Worm (Caenorhabditis elegans) whole organism, L4/young adult: Measurements from ENCODE around the gene clec-31.

ENCODE experiments used
- W03F9.2 ChIP-seq: fragments of 150-350 bp; optimal IDR thresholded peaks from 2 replicates; lab custom pipeline; 2014; ENCODE audit warnings: missing biosample characterization, missing genetic modification characterization
- dao-5 ChIP-seq: sonication (generic microtip); optimal IDR thresholded peaks from 2 replicates; lab custom pipeline; 2016; ENCODE audit warnings: missing genotype, missing genetic modification characterization, moderate library complexity, missing compliant biosample characterization
- him-1 ChIP-seq: sonication (generic microtip); optimal IDR thresholded peaks from 2 replicates; lab custom pipeline; 2016; ENCODE audit warnings: missing genotype, missing genetic modification reagents, missing genetic modification characterization, missing compliant biosample characterization

DNA sequence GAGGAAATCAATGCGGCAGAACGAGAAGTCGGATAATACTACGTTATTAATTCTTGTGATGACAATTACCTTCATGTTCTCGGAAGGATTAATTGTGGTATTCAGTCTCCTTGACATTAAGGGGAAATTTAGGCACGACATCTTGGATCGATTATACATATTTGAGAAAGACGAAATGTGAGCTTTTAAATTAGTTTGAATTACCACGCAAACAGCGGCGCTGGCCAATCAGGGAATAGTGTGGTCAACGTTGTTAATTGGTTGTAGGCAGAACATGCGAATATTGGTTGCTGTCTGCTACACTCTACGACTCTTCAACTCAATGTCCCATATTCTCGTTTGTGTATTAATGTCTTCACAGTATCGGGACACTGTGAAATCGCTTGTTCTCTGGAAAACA is 17.1 kb upstream of the clec-31 start, which contains the start of gene F49A5.10:
- TF ChIP-seq W03F9.2 (tag; lab: Kevin White, UChicago) (no peak), him-1 (tag; lab: Kevin White, UChicago) (no peak), dao-5 (no peak)
